Worm (Caenorhabditis elegans): ENCODE measurements around the gene msp-152.

DNA sequence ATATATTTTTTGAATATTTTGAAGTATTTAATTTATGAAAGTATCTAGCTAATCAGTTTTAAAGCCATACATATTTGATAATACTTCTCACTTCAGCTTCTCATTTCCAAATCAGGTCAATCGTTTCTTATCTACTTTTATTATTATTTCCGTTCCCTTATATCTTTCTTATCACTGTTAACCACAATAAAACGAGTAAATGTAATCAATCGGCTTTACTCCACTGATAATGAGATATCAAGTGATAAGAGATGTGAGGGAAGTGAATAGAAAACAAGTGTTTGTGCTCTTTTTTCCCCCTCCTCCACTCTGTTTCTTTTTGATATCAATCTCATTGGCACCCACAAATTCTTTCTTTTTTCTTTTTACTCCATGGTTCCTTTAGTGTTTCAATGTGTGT, 33.7 kb downstream of the msp-152 start:
- TF ChIP-seq mbf-1 (tag; optimal IDR thresholded peaks at IDR 0.05) (no peak), egl-27 (tag; optimal IDR thresholded peaks at IDR 0.05) (no peak), nhr-25 (tag; optimal IDR thresholded peaks at IDR 0.05) (no peak), aly-2 (tag; optimal IDR thresholded peaks at IDR 0.05) (no peak), elt-1 (tag; optimal IDR thresholded peaks at IDR 0.05) (no peak), ZK546.5 (tag; optimal IDR thresholded peaks at IDR 0.05) (no peak), unc-62 (GFP tag; optimal IDR thresholded peaks at IDR 0.05) (no peak), nhr-237 (tag; optimal IDR thresholded peaks at IDR 0.05) (no peak)
